Fruit fly (Drosophila melanogaster) whole organism, prepupa: ENCODE measurements around the gene beta4GalT7.

Source experiments
- CG10631 ChIP-seq: fragments of 200-800 bp; sonication (Bioruptor generic); optimal IDR thresholded peaks from 2 replicates; lab custom pipeline; 2016; ENCODE audit warnings: missing biosample characterization, missing genetic modification characterization
- CG11294 ChIP-seq: fragments of 200-800 bp; sonication (Bioruptor generic); IDR thresholded peaks from 2 replicates; pipeline ENCODE4 v1.3.6; 2022; ENCODE audit warnings: missing biosample characterization, missing genetic modification characterization
- CG11762 ChIP-seq: fragments of 200-800 bp; sonication (Bioruptor generic); optimal IDR thresholded peaks from 3 replicates; lab custom pipeline; 2016; ENCODE audit warnings: missing biosample characterization, missing genetic modification characterization; ENCODE audit not compliant: insufficient read depth
- CG11902 ChIP-seq: fragments of 200-800 bp; sonication (Bioruptor generic); optimal IDR thresholded peaks from 3 replicates; lab custom pipeline; 2016; ENCODE audit warnings: missing biosample characterization, missing genetic modification characterization
- CG15336 ChIP-seq: fragments of 200-800 bp; sonication (Bioruptor generic); IDR thresholded peaks from 2 replicates; pipeline ENCODE4 v1.3.6; 2022; ENCODE audit warnings: missing biosample characterization, missing genetic modification characterization
- CG16779 ChIP-seq: fragments of 200-800 bp; sonication (Bioruptor generic); optimal IDR thresholded peaks from 3 replicates; lab custom pipeline; 2017; ENCODE audit warnings: missing biosample characterization, mild to moderate bottlenecking, missing genetic modification characterization
- CG31627 ChIP-seq: fragments of 200-800 bp; sonication (Bioruptor generic); optimal IDR thresholded peaks from 3 replicates; lab custom pipeline; 2016; ENCODE audit warnings: missing biosample characterization, missing genetic modification characterization
- CG34406 ChIP-seq: fragments of 200-800 bp; sonication (Bioruptor generic); optimal IDR thresholded peaks from 3 replicates; lab custom pipeline; 2016; ENCODE audit warnings: missing biosample characterization, missing genetic modification characterization
- CG3919 ChIP-seq: fragments of 200-800 bp; sonication (Bioruptor generic); optimal IDR thresholded peaks from 3 replicates; lab custom pipeline; 2016; ENCODE audit warnings: missing biosample characterization, missing genetic modification characterization
- CG6276 ChIP-seq: fragments of 200-800 bp; sonication (Bioruptor generic); optimal IDR thresholded peaks from 2 replicates; lab custom pipeline; 2017; ENCODE audit warnings: missing biosample characterization, mild to moderate bottlenecking, missing genetic modification characterization
- CG6792 ChIP-seq: fragments of 200-800 bp; sonication (Bioruptor generic); optimal IDR thresholded peaks from 3 replicates; lab custom pipeline; 2016; ENCODE audit warnings: missing biosample characterization, missing genetic modification characterization
- CG6808 ChIP-seq: fragments of 200-800 bp; sonication (Bioruptor generic); optimal IDR thresholded peaks from 3 replicates; lab custom pipeline; 2017; ENCODE audit warnings: missing biosample characterization, missing genetic modification characterization, mild to moderate bottlenecking, moderate library complexity, missing genetic modification reagents
- CG6854 ChIP-seq: fragments of 200-800 bp; sonication (Bioruptor generic); optimal IDR thresholded peaks from 2 replicates; lab custom pipeline; 2017; ENCODE audit warnings: missing biosample characterization, mild to moderate bottlenecking, missing genetic modification characterization
- CG8319 ChIP-seq: fragments of 200-800 bp; sonication (Bioruptor generic); optimal IDR thresholded peaks from 3 replicates; lab custom pipeline; 2016; ENCODE audit warnings: missing biosample characterization, missing genetic modification characterization
- CG8632 ChIP-seq: fragments of 200-800 bp; sonication (Bioruptor generic); optimal IDR thresholded peaks from 3 replicates; lab custom pipeline; 2016; ENCODE audit warnings: missing biosample characterization, missing genetic modification characterization
- CG9139 ChIP-seq: fragments of 200-800 bp; sonication (Bioruptor generic); optimal IDR thresholded peaks from 3 replicates; lab custom pipeline; 2017; ENCODE audit warnings: missing biosample characterization, mild to moderate bottlenecking, missing genetic modification characterization
- Eip75B ChIP-seq: fragments of 200-800 bp; sonication (Bioruptor generic); optimal IDR thresholded peaks from 3 replicates; lab custom pipeline; 2016; ENCODE audit warnings: missing biosample characterization, missing genetic modification characterization
- Eip78C ChIP-seq: fragments of 200-800 bp; sonication (Bioruptor generic); peaks from one replicate; lab custom pipeline; 2016; ENCODE audit warnings: missing biosample characterization, missing genetic modification characterization
- Ets21C ChIP-seq: fragments of 200-800 bp; sonication (Bioruptor generic); optimal IDR thresholded peaks from 3 replicates; lab custom pipeline; 2016; ENCODE audit warnings: missing biosample characterization, missing genetic modification characterization
- Gug ChIP-seq: fragments of 200-800 bp; sonication (Bioruptor generic); IDR thresholded peaks from 2 replicates; pipeline ENCODE4 v1.3.6; 2022; ENCODE audit warnings: missing biosample characterization, missing genetic modification characterization
- Hr38 ChIP-seq: sonication (Bioruptor generic); optimal IDR thresholded peaks from 2 replicates; lab custom pipeline; 2016; ENCODE audit warnings: missing biosample characterization, missing genetic modification characterization
- Hr39 ChIP-seq: fragments of 200-800 bp; sonication (Bioruptor generic); optimal IDR thresholded peaks from 2 replicates; lab custom pipeline; 2016; ENCODE audit warnings: missing biosample characterization, missing genetic modification characterization
- Hr4 ChIP-seq: fragments of 200-800 bp; sonication (Bioruptor generic); optimal IDR thresholded peaks from 3 replicates; lab custom pipeline; 2016; ENCODE audit warnings: missing biosample characterization, missing genetic modification characterization
- Lpt ChIP-seq: fragments of 200-800 bp; sonication (Bioruptor generic); optimal IDR thresholded peaks from 3 replicates; lab custom pipeline; 2016; ENCODE audit warnings: missing biosample characterization, missing genetic modification characterization
- Met ChIP-seq: fragments of 200-800 bp; sonication (Bioruptor generic); optimal IDR thresholded peaks from 3 replicates; lab custom pipeline; 2016; ENCODE audit warnings: missing biosample characterization, missing genetic modification characterization
- Smox ChIP-seq: fragments of 200-800 bp; sonication (Bioruptor generic); optimal IDR thresholded peaks from 3 replicates; lab custom pipeline; 2016; ENCODE audit warnings: missing biosample characterization, missing genetic modification characterization
- Sox102F ChIP-seq: fragments of 200-800 bp; sonication (Bioruptor generic); optimal IDR thresholded peaks from 2 replicates; lab custom pipeline; 2016; ENCODE audit warnings: missing biosample characterization, mild to moderate bottlenecking, missing genetic modification characterization
- Sox14 ChIP-seq: fragments of 200-800 bp; sonication (Bioruptor generic); optimal IDR thresholded peaks from 3 replicates; lab custom pipeline; 2016; ENCODE audit warnings: missing biosample characterization, missing genetic modification characterization
- Sox15 ChIP-seq: fragments of 200-800 bp; sonication (Bioruptor generic); optimal IDR thresholded peaks from 3 replicates; lab custom pipeline; 2016; ENCODE audit warnings: missing biosample characterization, missing genetic modification characterization
- achi ChIP-seq: fragments of 200-800 bp; sonication (Bioruptor generic); optimal IDR thresholded peaks from 3 replicates; lab custom pipeline; 2016; ENCODE audit warnings: missing biosample characterization, missing genetic modification characterization
- dac ChIP-seq: fragments of 200-800 bp; sonication (Bioruptor generic); optimal IDR thresholded peaks from 2 replicates; lab custom pipeline; 2017; ENCODE audit warnings: missing biosample characterization, mild to moderate bottlenecking, missing genetic modification characterization
- dsx ChIP-seq: fragments of 200-800 bp; optimal IDR thresholded peaks from 3 replicates; lab custom pipeline; 2019; ENCODE audit warnings: missing biosample characterization, mild to moderate bottlenecking, missing genetic modification characterization, moderate library complexity; ENCODE audit not compliant: poor library complexity, severe bottlenecking
- eg ChIP-seq: fragments of 200-800 bp; sonication (Bioruptor generic); IDR thresholded peaks from 3 replicates; pipeline ENCODE4 v1.3.6; 2022; ENCODE audit warnings: missing biosample characterization, missing genetic modification characterization
- esn ChIP-seq: fragments of 200-800 bp; sonication (Bioruptor generic); optimal IDR thresholded peaks from 2 replicates; lab custom pipeline; 2016; ENCODE audit warnings: missing biosample characterization, mild to moderate bottlenecking, missing genetic modification characterization, moderate library complexity
- fd85E ChIP-seq: fragments of 200-800 bp; sonication (Bioruptor generic); optimal IDR thresholded peaks from 3 replicates; lab custom pipeline; 2016; ENCODE audit warnings: missing biosample characterization, missing genetic modification characterization
- fkh ChIP-seq: fragments of 200-800 bp; sonication (Bioruptor generic); optimal IDR thresholded peaks from 3 replicates; lab custom pipeline; 2017; ENCODE audit warnings: missing biosample characterization, mild to moderate bottlenecking, missing genetic modification characterization, moderate library complexity
- lz ChIP-seq: fragments of 200-800 bp; sonication (Bioruptor generic); optimal IDR thresholded peaks from 3 replicates; lab custom pipeline; 2016; ENCODE audit warnings: missing biosample characterization, missing genetic modification characterization
- net ChIP-seq: fragments of 200-800 bp; sonication (Bioruptor generic); optimal IDR thresholded peaks from 3 replicates; lab custom pipeline; 2016; ENCODE audit warnings: missing biosample characterization, missing genetic modification characterization
- pdm3 ChIP-seq: fragments of 200-800 bp; sonication (Bioruptor generic); optimal IDR thresholded peaks from 3 replicates; lab custom pipeline; 2016; ENCODE audit warnings: missing biosample characterization, missing genetic modification characterization
- salr ChIP-seq, 2 experiments: fragments of 200-800 bp; sonication (Bioruptor generic); optimal IDR thresholded peaks; 3 replicates each; lab custom pipeline; 2016 to 2018; ENCODE audit warnings: missing biosample characterization in 2 of 2, missing genetic modification characterization in 2 of 2, mild to moderate bottlenecking in 1 of 2
- ss ChIP-seq, 2 experiments: fragments of 200-800 bp; sonication (Bioruptor generic); optimal IDR thresholded peaks; 2 replicates in 1 of 2; 3 replicates in 1 of 2; lab custom pipeline; 2017 to 2018; ENCODE audit warnings: mild to moderate bottlenecking in 2 of 2, missing biosample characterization in 2 of 2, missing genetic modification characterization in 2 of 2, moderate library complexity in 1 of 2
- svp ChIP-seq: fragments of 200-800 bp; sonication (Bioruptor generic); peaks from one replicate; lab custom pipeline; 2016; ENCODE audit warnings: missing biosample characterization, missing genetic modification characterization
- vri ChIP-seq: fragments of 200-800 bp; sonication (Bioruptor generic); optimal IDR thresholded peaks from 3 replicates; lab custom pipeline; 2016; ENCODE audit warnings: missing biosample characterization, mild to moderate bottlenecking, missing genetic modification characterization

Gene beta4GalT7

dm6 chr3R:24983537-24984501 is 39.2 kb upstream of the beta4GalT7 start, which contains the start of gene tnc (continued):
- TF ChIP-seq Sox14 (GFP tag; lab: Kevin White, UChicago) (peak; percentile 71), ss (GFP tag; optimal IDR thresholded peaks at IDR 0.05; lab: Kevin White, UChicago) (peak; percentile 69), CG34406 (GFP tag; lab: Kevin White, UChicago) (peak; percentile 84), Hr39 (GFP tag; lab: Kevin White, UChicago) (peak; percentile 60), CG8632 (GFP tag; lab: Kevin White, UChicago) (peak; percentile 80), fkh (GFP tag; lab: Kevin White, UChicago) (no peak), CG15336 (GFP tag; lab: Robert Waterston, UW) (peak; percentile 81; the same call in 1 of the 2 replicates), eg (GFP tag; lab: Robert Waterston, UW) (peak; percentile 62), fd85E (peak; percentile 24), Gug (GFP tag; lab: Robert Waterston, UW) (peak; percentile 63), Ets21C (peak; percentile 48)

- peak; percentile 51 for TF ChIP-seq Eip78C (GFP tag; lab: Kevin White, UChicago)
- no peak for TF ChIP-seq CG6792
- TF ChIP-seq CG8319 (GFP tag; lab: Kevin White, UChicago) = no peak
- TF ChIP-seq CG11902 (GFP tag; lab: Kevin White, UChicago) = no peak
- TF ChIP-seq, all 60 proteins: peak for 1
These were observed 37.9 kb upstream of the beta4GalT7 start for dm6 chr3R:24985029-24985685.

dm6 chr3R:24996502-24996901 is 26.6 kb upstream of the beta4GalT7 start:
- TF ChIP-seq Sox14 (GFP tag; lab: Kevin White, UChicago) = peak; percentile 75
- peak; percentile 77 for TF ChIP-seq achi
- TF ChIP-seq net (GFP tag; lab: Kevin White, UChicago) = peak; percentile 81
- TF ChIP-seq pdm3 (GFP tag; lab: Kevin White, UChicago) = peak; percentile 78
- peak; percentile 21 for TF ChIP-seq Met
- TF ChIP-seq Sox102F (GFP tag; lab: Kevin White, UChicago) = peak; percentile 66
- TF ChIP-seq CG31627 (GFP tag; lab: Kevin White, UChicago) = peak; percentile 56
- TF ChIP-seq esn (GFP tag; lab: Kevin White, UChicago) = peak; percentile 60
- peak; percentile 73 for TF ChIP-seq svp (GFP tag; lab: Kevin White, UChicago)
- TF ChIP-seq CG11294 (GFP tag; lab: Robert Waterston, UW) = peak; percentile 63
- TF ChIP-seq Ets21C = peak; percentile 16
- TF ChIP-seq dac = peak; percentile 72
- peak; percentile 48 for TF ChIP-seq CG16779 (tag; lab: Kevin White, UChicago)
- peak; percentile 94 for TF ChIP-seq Hr4 (GFP tag; lab: Kevin White, UChicago)
- peak; percentile 95 for TF ChIP-seq CG15336 (GFP tag; lab: Robert Waterston, UW)
- TF ChIP-seq CG3919 (GFP tag; lab: Kevin White, UChicago) = peak; percentile 81
- TF ChIP-seq CG9139 (GFP tag; lab: Kevin White, UChicago) = no peak
- peak; percentile 82 for TF ChIP-seq CG6276
- no peak for TF ChIP-seq CG6854 (GFP tag; lab: Kevin White, UChicago)
- TF ChIP-seq Sox15 (GFP tag; lab: Kevin White, UChicago) = no peak
- TF ChIP-seq CG10631 (GFP tag; lab: Kevin White, UChicago) = peak; percentile 39
- no peak for TF ChIP-seq CG6808 (GFP tag; lab: Kevin White, UChicago)
- no peak for TF ChIP-seq dsx (GFP tag; lab: Kevin White, UChicago)
- peak; percentile 64 for TF ChIP-seq Smox (GFP tag; lab: Kevin White, UChicago)
- TF ChIP-seq vri (GFP tag; lab: Kevin White, UChicago) = peak; percentile 19
- peak; percentile 43 for TF ChIP-seq lz (GFP tag; lab: Kevin White, UChicago)
- peak; percentile 87 for TF ChIP-seq Lpt (GFP tag; lab: Kevin White, UChicago)
- TF ChIP-seq Hr38 (GFP tag; lab: Kevin White, UChicago) = peak; percentile 66
- TF ChIP-seq CG11762 (GFP tag; lab: Kevin White, UChicago) = peak; percentile 56
- TF ChIP-seq fkh (GFP tag; lab: Kevin White, UChicago) = no peak
- TF ChIP-seq eg (GFP tag; lab: Robert Waterston, UW) = peak; percentile 92
- TF ChIP-seq ss (GFP tag; optimal IDR thresholded peaks at IDR 0.05; lab: Kevin White, UChicago) = no peak
- TF ChIP-seq Eip75B = peak; percentile 46
- no peak for TF ChIP-seq CG8319 (GFP tag; lab: Kevin White, UChicago)
- peak in 1 of 2 experiments; percentile 59 for TF ChIP-seq salr (GFP tag; optimal IDR thresholded peaks at IDR 0.05; lab: Kevin White, UChicago)
- peak; percentile 15 for TF ChIP-seq CG11902 (GFP tag; lab: Kevin White, UChicago)
